Worm (Caenorhabditis elegans) whole organism, L4 larva: ENCODE data around the gene sru-2.
A peak's percentile ranks its signal among the peaks of the same experiment; 100 is the strongest.

Experiments used
- D1046.2 ChIP-seq: fragments of 200-800 bp; sonication (Bioruptor generic); IDR thresholded peaks from 2 replicates; pipeline ENCODE4 v1.3.6; 2022; ENCODE audit warnings: missing genetic modification characterization, missing compliant biosample characterization
- F10B5.3 ChIP-seq: sonication (generic microtip); optimal IDR thresholded peaks from 2 replicates; lab custom pipeline; 2016; ENCODE audit warnings: mild to moderate bottlenecking, missing genetic modification characterization, missing compliant biosample characterization
- F26F4.8 ChIP-seq: fragments of 200-800 bp; sonication (Bioruptor generic); conservative IDR thresholded peaks from 2 replicates; pipeline ENCODE4 v1.3.6; 2022; ENCODE audit warnings: missing genetic modification characterization, missing compliant biosample characterization
- F44E2.7 ChIP-seq: fragments of 200-800 bp; sonication (Bioruptor generic); IDR thresholded peaks from 2 replicates; pipeline ENCODE4 v2.1.2; 2022; ENCODE audit warnings: missing genetic modification characterization, missing compliant biosample characterization
- R02D3.7 ChIP-seq: fragments of 150-350 bp; sonication (generic microtip); optimal IDR thresholded peaks from 3 replicates; lab custom pipeline; 2014; ENCODE audit warnings: missing biosample characterization, missing genetic modification characterization
- T20F7.1 ChIP-seq: fragments of 200-800 bp; sonication (Bioruptor generic); optimal IDR thresholded peaks from 2 replicates; lab custom pipeline; 2018; ENCODE audit warnings: mild to moderate bottlenecking, missing genetic modification characterization, missing compliant biosample characterization
- Y105C5A.15 ChIP-seq: fragments of 200-800 bp; sonication (Bioruptor generic); IDR thresholded peaks from 2 replicates; pipeline ENCODE4 v1.3.6; 2022; ENCODE audit warnings: missing genetic modification characterization, missing compliant biosample characterization
- Y5F2A.4 ChIP-seq: fragments of 200-800 bp; sonication (Bioruptor generic); optimal IDR thresholded peaks from 2 replicates; lab custom pipeline; 2018; ENCODE audit warnings: mild to moderate bottlenecking, missing genetic modification characterization, missing compliant biosample characterization
- ZK337.2 ChIP-seq: fragments of 200-800 bp; sonication (Bioruptor generic); IDR thresholded peaks from 2 replicates; pipeline ENCODE4 v1.3.6; 2022; ENCODE audit warnings: missing genetic modification reagents, missing genetic modification characterization, missing compliant biosample characterization
- aha-1 ChIP-seq: fragments of 150-350 bp; peaks from one replicate; lab custom pipeline; 2014; ENCODE audit warnings: missing biosample characterization, missing genetic modification characterization
- arid-1 ChIP-seq: fragments of 200-800 bp; sonication (Bioruptor generic); conservative IDR thresholded peaks from 2 replicates; pipeline ENCODE4 v1.3.6; 2022; ENCODE audit warnings: missing genetic modification reagents, missing genetic modification characterization, missing compliant biosample characterization
- ceh-32 ChIP-seq: sonication (generic microtip); optimal IDR thresholded peaks from 2 replicates; lab custom pipeline; 2016; ENCODE audit warnings: mild to moderate bottlenecking, missing genetic modification characterization, missing compliant biosample characterization; ENCODE audit not compliant: poor library complexity
- ces-1 ChIP-seq: fragments of 150-350 bp; sonication (generic microtip); optimal IDR thresholded peaks from 4 replicates; lab custom pipeline; 2014; ENCODE audit warnings: missing biosample characterization, missing genetic modification reagents, missing genetic modification characterization
- daf-16 ChIP-seq, 3 experiments: sonication (generic microtip); optimal IDR thresholded peaks; 2 replicates each; lab custom pipeline; 2016 to 2017; ENCODE audit warnings: missing genetic modification characterization in 3 of 3, missing genetic modification reagents in 3 of 3, mild to moderate bottlenecking in 2 of 3, missing compliant biosample characterization in 2 of 3, missing biosample characterization in 1 of 3, moderate library complexity in 1 of 3
- daf-19 ChIP-seq: fragments of 200-800 bp; sonication (Bioruptor generic); conservative IDR thresholded peaks from 2 replicates; pipeline ENCODE4 v1.3.6; 2022; ENCODE audit warnings: missing genetic modification characterization, missing compliant biosample characterization
- dmd-6 ChIP-seq: fragments of 200-800 bp; sonication (Bioruptor generic); IDR thresholded peaks from 2 replicates; pipeline ENCODE4 v1.3.6; 2022; ENCODE audit warnings: missing genetic modification reagents, missing genetic modification characterization, missing compliant biosample characterization
- dmd-8 ChIP-seq: fragments of 200-800 bp; sonication (Bioruptor generic); IDR thresholded peaks from 2 replicates; pipeline ENCODE4 v1.3.6; 2022; ENCODE audit warnings: missing genetic modification characterization, missing compliant biosample characterization
- gei-8 ChIP-seq: fragments of 200-800 bp; sonication (Bioruptor generic); optimal IDR thresholded peaks from 2 replicates; lab custom pipeline; 2018; ENCODE audit warnings: mild to moderate bottlenecking, missing genetic modification characterization, missing compliant biosample characterization
- hmg-1.1 ChIP-seq: fragments of 200-800 bp; sonication (Bioruptor generic); IDR thresholded peaks from 2 replicates; pipeline ENCODE4 v1.3.6; 2022; ENCODE audit warnings: missing genetic modification reagents, missing genetic modification characterization, missing compliant biosample characterization
- lin-1 ChIP-seq: fragments of 200-800 bp; sonication (Bioruptor generic); IDR thresholded peaks from 2 replicates; pipeline ENCODE4 v1.3.6; 2022; ENCODE audit warnings: missing genetic modification reagents, missing genetic modification characterization, missing compliant biosample characterization
- lin-29 ChIP-seq: fragments of 200-800 bp; sonication (Bioruptor generic); IDR thresholded peaks from 2 replicates; pipeline ENCODE4 v1.3.6; 2022; ENCODE audit warnings: missing genetic modification reagents, missing genetic modification characterization, missing compliant biosample characterization
- lir-3 ChIP-seq: sonication (generic microtip); optimal IDR thresholded peaks from 2 replicates; lab custom pipeline; 2016; ENCODE audit warnings: mild to moderate bottlenecking, missing genetic modification characterization, missing compliant biosample characterization
- lsy-2 ChIP-seq, 2 experiments: fragments of 150-350 bp in 1 of 2; sonication (generic microtip) in 1 of 2; optimal IDR thresholded peaks; 2 replicates each; lab custom pipeline; 2014 to 2017; ENCODE audit warnings: missing biosample characterization in 2 of 2, missing genetic modification characterization in 2 of 2
- madf-5 ChIP-seq, 2 experiments: fragments of 200-800 bp; sonication (Bioruptor generic); IDR thresholded peaks; 2 replicates each; pipeline ENCODE4 v1.3.6; 2022; ENCODE audit warnings: missing compliant biosample characterization in 2 of 2, missing genetic modification characterization in 2 of 2
- madf-9 ChIP-seq: fragments of 200-800 bp; sonication (Bioruptor generic); conservative IDR thresholded peaks from 2 replicates; pipeline ENCODE4 v1.3.6; 2022; ENCODE audit warnings: missing genetic modification reagents, missing genetic modification characterization, missing compliant biosample characterization
- mxl-2 ChIP-seq: fragments of 200-800 bp; sonication (Bioruptor generic); conservative IDR thresholded peaks from 2 replicates; pipeline ENCODE4 v1.3.6; 2022; ENCODE audit warnings: missing genetic modification reagents, missing genetic modification characterization, missing compliant biosample characterization
- mxl-3 ChIP-seq: fragments of 200-800 bp; sonication (Bioruptor generic); optimal IDR thresholded peaks from 2 replicates; lab custom pipeline; 2018; ENCODE audit warnings: mild to moderate bottlenecking, missing genetic modification characterization, missing compliant biosample characterization
- nhr-11 ChIP-seq: fragments of 150-350 bp; optimal IDR thresholded peaks from 2 replicates; lab custom pipeline; 2014; ENCODE audit warnings: missing biosample characterization, missing genetic modification characterization
- nhr-111 ChIP-seq: fragments of 200-800 bp; sonication (Bioruptor generic); optimal IDR thresholded peaks from 2 replicates; lab custom pipeline; 2018; ENCODE audit warnings: mild to moderate bottlenecking, missing genetic modification characterization, missing compliant biosample characterization
- nhr-28 ChIP-seq: fragments of 150-350 bp; optimal IDR thresholded peaks from 2 replicates; lab custom pipeline; 2014; ENCODE audit warnings: missing biosample characterization, missing genetic modification characterization
- nhr-41 ChIP-seq: fragments of 200-800 bp; sonication (Bioruptor generic); IDR thresholded peaks from 2 replicates; pipeline ENCODE4 v1.3.6; 2022; ENCODE audit warnings: missing genetic modification reagents, missing genetic modification characterization, missing compliant biosample characterization
- nhr-42 ChIP-seq: fragments of 200-800 bp; sonication (Bioruptor generic); IDR thresholded peaks from 2 replicates; pipeline ENCODE4 v1.3.6; 2022; ENCODE audit warnings: missing genetic modification characterization, missing compliant biosample characterization
- nhr-48 ChIP-seq: sonication (generic microtip); optimal IDR thresholded peaks from 2 replicates; lab custom pipeline; 2016; ENCODE audit warnings: mild to moderate bottlenecking, missing genetic modification characterization, missing compliant biosample characterization
- nhr-6 ChIP-seq: fragments of 150-350 bp; optimal IDR thresholded peaks from 2 replicates; lab custom pipeline; 2014; ENCODE audit warnings: missing biosample characterization, missing genetic modification characterization
- nhr-76 ChIP-seq: fragments of 150-350 bp; optimal IDR thresholded peaks from 2 replicates; lab custom pipeline; 2014; ENCODE audit warnings: missing biosample characterization, missing genetic modification characterization
- nhr-77 ChIP-seq: fragments of 150-350 bp; optimal IDR thresholded peaks from 2 replicates; lab custom pipeline; 2014; ENCODE audit warnings: missing biosample characterization, missing genetic modification characterization
- pha-4 ChIP-seq, 2 experiments: fragments of 150-350 bp in 1 of 2; fragments of 200-800 bp in 1 of 2; sonication (Bioruptor generic) in 1 of 2; IDR thresholded peaks in 1 of 2; optimal IDR thresholded peaks in 1 of 2; 2 replicates each; pipeline versions ENCODE4 v1.3.6 to Lab custom; 2014 to 2022; ENCODE audit warnings: missing genetic modification characterization in 2 of 2, missing genetic modification reagents in 2 of 2, missing biosample characterization in 1 of 2, missing compliant biosample characterization in 1 of 2
- rbr-2 ChIP-seq: sonication (generic microtip); optimal IDR thresholded peaks from 2 replicates; lab custom pipeline; 2016; ENCODE audit warnings: missing genotype, missing genetic modification characterization, missing compliant biosample characterization
- snpc-1.2 ChIP-seq: fragments of 200-800 bp; sonication (Bioruptor generic); IDR thresholded peaks from 2 replicates; pipeline ENCODE4 v1.3.6; 2022; ENCODE audit warnings: missing genetic modification reagents, missing genetic modification characterization, missing compliant biosample characterization
- spr-1 ChIP-seq: sonication (generic microtip); optimal IDR thresholded peaks from 2 replicates; lab custom pipeline; 2016; ENCODE audit warnings: mild to moderate bottlenecking, missing genetic modification characterization, missing compliant biosample characterization
- tra-1 ChIP-seq: fragments of 200-800 bp; sonication (Bioruptor generic); IDR thresholded peaks from 2 replicates; pipeline ENCODE4 v1.3.6; 2022; ENCODE audit warnings: missing genetic modification reagents, missing genetic modification characterization, missing compliant biosample characterization
- unc-130 ChIP-seq: sonication (generic microtip); optimal IDR thresholded peaks from 2 replicates; lab custom pipeline; 2016; ENCODE audit warnings: missing genetic modification reagents, missing genetic modification characterization, missing compliant biosample characterization
- unc-39 ChIP-seq: sonication (generic microtip); optimal IDR thresholded peaks from 2 replicates; lab custom pipeline; 2017; ENCODE audit warnings: missing biosample characterization, missing genetic modification characterization
- unc-62 ChIP-seq, 3 experiments: fragments of 150-350 bp in 1 of 3; sonication (generic microtip); optimal IDR thresholded peaks in 2 of 3; peaks in 1 of 3; 1 replicate in 1 of 3; 2 replicates in 2 of 3; lab custom pipeline; 2014 to 2017; ENCODE audit warnings: missing biosample characterization in 3 of 3, missing genetic modification characterization in 3 of 3, missing genetic modification reagents in 3 of 3, missing genotype in 1 of 3
- zfp-2 ChIP-seq: sonication (generic microtip); optimal IDR thresholded peaks from 2 replicates; lab custom pipeline; 2016; ENCODE audit warnings: mild to moderate bottlenecking, missing genetic modification characterization, missing compliant biosample characterization
- zfp-3 ChIP-seq: fragments of 200-800 bp; sonication (Bioruptor generic); conservative IDR thresholded peaks from 2 replicates; pipeline ENCODE4 v1.3.6; 2022; ENCODE audit warnings: missing genetic modification reagents, missing genetic modification characterization, missing compliant biosample characterization
- zip-11 ChIP-seq: fragments of 200-800 bp; sonication (Bioruptor generic); IDR thresholded peaks from 2 replicates; pipeline ENCODE4 v1.3.6; 2022; ENCODE audit warnings: missing genetic modification characterization, missing compliant biosample characterization

The sru-2 gene

DNA sequence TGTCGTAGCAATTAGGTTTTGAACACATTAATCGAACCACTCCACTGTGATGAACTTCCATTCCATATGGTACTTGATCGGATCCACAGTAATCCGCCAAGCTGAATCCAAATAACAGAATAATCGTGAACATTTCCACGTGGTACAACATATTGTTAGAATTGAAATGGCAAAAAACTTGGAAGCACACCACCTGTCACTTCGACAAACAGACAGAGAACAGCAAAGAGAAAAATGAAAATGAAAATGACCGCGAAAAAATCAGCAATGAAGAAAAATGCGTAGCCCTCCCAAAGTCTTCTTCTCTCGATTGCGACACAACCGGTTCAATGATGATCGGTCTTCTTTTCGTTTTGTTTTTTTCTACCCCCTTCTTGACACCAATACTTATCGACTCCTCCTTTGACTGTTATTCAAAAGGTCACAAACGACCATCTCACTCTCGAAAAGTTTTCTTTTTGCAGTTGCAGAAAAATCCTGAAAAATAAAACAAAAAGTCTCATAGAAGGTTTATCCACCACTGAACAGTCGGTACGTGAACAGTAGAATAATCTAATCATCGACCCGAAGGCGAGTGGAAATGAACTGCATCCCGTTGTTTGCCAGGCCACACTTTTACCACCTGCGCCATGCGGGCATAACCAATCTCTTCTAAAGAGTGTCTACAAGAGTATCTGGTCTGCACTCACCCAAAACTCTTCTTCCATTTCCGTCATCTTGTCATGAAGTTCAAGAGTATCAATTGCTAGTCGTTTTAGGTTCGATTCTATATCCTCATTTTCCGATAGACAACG lies 8.7 kb upstream of the sru-2 start, which contains the start of gene wrt-3:
wrt-3 (minus strand) TSS at position 322 of the 794 bp plus-strand sequence.
- TF ChIP-seq pha-4 (GFP tag; IDR thresholded peaks at IDR 0.05; lab: Robert Waterston, UW) (peak; percentile 91), pha-4 (tag; optimal IDR thresholded peaks at IDR 0.05; lab: Kevin White, UChicago) (no peak), dmd-8 (GFP tag; lab: Robert Waterston, UW) (peak; percentile 99), zfp-3 (0 out of 2 replicates have a peak, but pooled peaks have one; percentile 74), madf-5 (GFP tag; IDR thresholded peaks at IDR 0.05; lab: Robert Waterston, UW) (peak; percentile 89 to 92), Y105C5A.15 (GFP tag; lab: Robert Waterston, UW) (peak; percentile 94), unc-39 (tag; lab: Kevin White, UChicago) (no peak), nhr-48 (tag; lab: Kevin White, UChicago) (peak; percentile 76), mxl-3 (peak; percentile 60), zfp-2 (tag; lab: Kevin White, UChicago) (peak; percentile 46), tra-1 (peak; percentile 79), nhr-77 (no peak), unc-62 (GFP tag; optimal IDR thresholded peaks at IDR 0.05 in 1 of 2; lab: Kevin White, UChicago) (peak in 1 of 2 experiments; percentile 82), unc-62 (tag; optimal IDR thresholded peaks at IDR 0.05; lab: Kevin White, UChicago) (no peak), F44E2.7 (peak; percentile 97), madf-9 (GFP tag; lab: Robert Waterston, UW) (peak; percentile 82), lsy-2 (tag; optimal IDR thresholded peaks at IDR 0.05; lab: Kevin White, UChicago) (peak in 1 of 2 experiments; percentile 12), lin-29 (peak; percentile 49; the same call in 1 of the 2 replicates), nhr-6 (peak; percentile 32), aha-1 (tag; lab: Kevin White, UChicago) (peak; percentile 86), ZK337.2 (GFP tag; lab: Robert Waterston, UW) (peak; percentile 72), lin-1 (GFP tag; lab: Robert Waterston, UW) (no peak; the same call in none of the 2 replicates), F26F4.8 (GFP tag; lab: Robert Waterston, UW) (peak; percentile 93), gei-8 (GFP tag; lab: Kevin White, UChicago) (peak; percentile 90), Y5F2A.4 (peak; percentile 89), nhr-11 (tag; lab: Kevin White, UChicago) (no peak), zip-11 (GFP tag; lab: Robert Waterston, UW) (peak; percentile 79; the same call in 1 of the 2 replicates), nhr-41 (peak; percentile 75; the same call in 1 of the 2 replicates), mxl-2 (GFP tag; lab: Robert Waterston, UW) (0 out of 2 replicates have a peak, but pooled peaks have one; percentile 20), hmg-1.1 (GFP tag; lab: Robert Waterston, UW) (peak; percentile 81), nhr-42 (GFP tag; lab: Robert Waterston, UW) (peak; percentile 86), daf-16 (GFP tag; optimal IDR thresholded peaks at IDR 0.05; lab: Kevin White, UChicago) (peak; percentile 71 to 95), daf-16 (tag; optimal IDR thresholded peaks at IDR 0.05; lab: Kevin White, UChicago) (no peak), ceh-32 (tag; lab: Kevin White, UChicago) (peak; percentile 1), dmd-6 (GFP tag; lab: Robert Waterston, UW) (no peak), R02D3.7 (tag; lab: Kevin White, UChicago) (peak; percentile 40), spr-1 (peak; percentile 74), nhr-76 (tag; lab: Kevin White, UChicago) (no peak), T20F7.1 (GFP tag; lab: Kevin White, UChicago) (peak; percentile 68), lir-3 (tag; lab: Kevin White, UChicago) (peak; percentile 80), snpc-1.2 (GFP tag; lab: Robert Waterston, UW) (peak; percentile 96), daf-19 (GFP tag; lab: Robert Waterston, UW) (peak; percentile 90), D1046.2 (GFP tag; lab: Robert Waterston, UW) (peak; percentile 92), ces-1 (no peak), arid-1 (GFP tag; lab: Robert Waterston, UW) (peak; percentile 93), F10B5.3 (tag; lab: Kevin White, UChicago) (peak; percentile 64), nhr-111 (GFP tag; lab: Kevin White, UChicago) (peak; percentile 94), rbr-2 (peak; percentile 62), unc-130 (GFP tag; lab: Kevin White, UChicago) (peak; percentile 67), nhr-28 (tag; lab: Kevin White, UChicago) (peak; percentile 13)
